Fruit fly (Drosophila melanogaster) whole organism, wandering third instar larva: ENCODE results near the gene upSET.

Experiments used
- Abd-B ChIP-seq: fragments of >200 bp; optimal IDR thresholded peaks from 2 replicates; lab custom pipeline; 2017; ENCODE audit warnings: missing biosample characterization, missing genetic modification characterization
- CG9705 ChIP-seq: fragments of 200-800 bp; sonication (Bioruptor generic); optimal IDR thresholded peaks from 2 replicates; lab custom pipeline; 2018; ENCODE audit warnings: missing biosample characterization, mild to moderate bottlenecking, missing genetic modification characterization
- Dfd ChIP-seq: fragments of >200 bp; optimal IDR thresholded peaks from 2 replicates; lab custom pipeline; 2017; ENCODE audit warnings: missing biosample characterization, missing genetic modification characterization
- Dif ChIP-seq: fragments of 200-275, 200-300 bp; sonication (Bioruptor generic); optimal IDR thresholded peaks from 2 replicates; lab custom pipeline; 2018; ENCODE audit warnings: missing biosample characterization, missing genetic modification characterization; ENCODE audit not compliant: partially characterized antibody
- GATAd ChIP-seq: sonication (Bioruptor generic); optimal IDR thresholded peaks from 2 replicates; lab custom pipeline; 2016; ENCODE audit warnings: missing biosample characterization, missing genetic modification characterization
- Hnf4 ChIP-seq: fragments of 200-800 bp; sonication (Bioruptor generic); optimal IDR thresholded peaks from 2 replicates; lab custom pipeline; 2016; ENCODE audit warnings: missing biosample characterization, mild to moderate bottlenecking, missing genetic modification characterization
- Hr78 ChIP-seq: fragments of >200 bp; optimal IDR thresholded peaks from 2 replicates; lab custom pipeline; 2017; ENCODE audit warnings: missing biosample characterization, missing genetic modification characterization
- Hr83 ChIP-seq: fragments of 200-300 bp; sonication (Bioruptor generic); optimal IDR thresholded peaks from 2 replicates; lab custom pipeline; 2016; ENCODE audit warnings: missing biosample characterization, mild to moderate bottlenecking, missing genetic modification characterization, moderate library complexity; ENCODE audit not compliant: poor library complexity, severe bottlenecking
- Jra ChIP-seq: sonication (Bioruptor generic); optimal IDR thresholded peaks from 2 replicates; lab custom pipeline; 2016; ENCODE audit warnings: missing biosample characterization, missing genetic modification characterization
- Mio ChIP-seq: sonication (Bioruptor generic); optimal IDR thresholded peaks from 2 replicates; lab custom pipeline; 2016; ENCODE audit warnings: missing biosample characterization, missing genetic modification characterization
- Myc ChIP-seq: fragments of >200 bp; optimal IDR thresholded peaks from 2 replicates; lab custom pipeline; 2017
- OdsH ChIP-seq: fragments of 200-800 bp; sonication (Bioruptor generic); optimal IDR thresholded peaks from 2 replicates; lab custom pipeline; 2016; ENCODE audit warnings: missing biosample characterization, mild to moderate bottlenecking, missing genetic modification characterization
- Rel ChIP-seq, 2 experiments: fragments of 200-800 bp; sonication (Bioruptor generic) in 1 of 2; optimal IDR thresholded peaks; 2 replicates in 1 of 2; 3 replicates in 1 of 2; lab custom pipeline; 2016 to 2019; ENCODE audit warnings: mild to moderate bottlenecking in 2 of 2, missing biosample characterization in 2 of 2, missing genetic modification characterization in 2 of 2, moderate library complexity in 1 of 2
- Sp1 ChIP-seq: fragments of 200-800 bp; sonication (Bioruptor generic); optimal IDR thresholded peaks from 3 replicates; lab custom pipeline; 2019; ENCODE audit warnings: missing biosample characterization, mild to moderate bottlenecking, missing genetic modification characterization, moderate library complexity
- Vsx2 ChIP-seq: fragments of 200-300, 225-300 bp; sonication (Bioruptor generic); optimal IDR thresholded peaks from 2 replicates; lab custom pipeline; 2018; ENCODE audit warnings: missing biosample characterization, missing genetic modification characterization; ENCODE audit not compliant: partially characterized antibody
- br ChIP-seq: fragments of 200-800 bp; sonication (Bioruptor generic); optimal IDR thresholded peaks from 2 replicates; lab custom pipeline; 2016; ENCODE audit warnings: missing biosample characterization, missing genetic modification characterization
- brk ChIP-seq: fragments of 200-800 bp; sonication (Bioruptor generic); optimal IDR thresholded peaks from 2 replicates; lab custom pipeline; 2016; ENCODE audit warnings: missing biosample characterization, mild to moderate bottlenecking, missing genetic modification characterization
- dl ChIP-seq, 2 experiments: fragments of 175-275, 200-275 bp in 1 of 2; fragments of 200-275 bp in 1 of 2; sonication (Bioruptor generic); optimal IDR thresholded peaks; lab custom pipeline; 2018; ENCODE audit warnings: mild to moderate bottlenecking in 2 of 2, missing biosample characterization in 2 of 2, missing genetic modification characterization in 2 of 2, moderate library complexity in 2 of 2; ENCODE audit not compliant: partially characterized antibody in 2 of 2, insufficient read depth in 1 of 2
- dmrt93B ChIP-seq: fragments of 200-800 bp; sonication (Bioruptor generic); optimal IDR thresholded peaks from 2 replicates; lab custom pipeline; 2018; ENCODE audit warnings: missing biosample characterization, mild to moderate bottlenecking, missing genetic modification characterization
- ey ChIP-seq: fragments of 200-800 bp; sonication (Bioruptor generic); optimal IDR thresholded peaks from 2 replicates; lab custom pipeline; 2016; ENCODE audit warnings: missing biosample characterization, missing genetic modification characterization
- foxo ChIP-seq, 2 experiments: fragments of 200-800 bp; sonication (Bioruptor generic); optimal IDR thresholded peaks; 2 replicates in 1 of 2; 3 replicates in 1 of 2; lab custom pipeline; 2016 to 2017; ENCODE audit warnings: missing biosample characterization in 2 of 2, missing genetic modification characterization in 2 of 2
- fru ChIP-seq: fragments of 200-800 bp; sonication (Bioruptor generic); optimal IDR thresholded peaks from 3 replicates; lab custom pipeline; 2016; ENCODE audit warnings: missing biosample characterization, mild to moderate bottlenecking, missing genetic modification characterization
- h ChIP-seq: fragments of 200-800 bp; sonication (Bioruptor generic); optimal IDR thresholded peaks from 3 replicates; lab custom pipeline; 2016; ENCODE audit warnings: missing biosample characterization, mild to moderate bottlenecking, missing genetic modification characterization
- jim ChIP-seq: fragments of 175-275, 200-325 bp; sonication (Bioruptor generic); optimal IDR thresholded peaks from 2 replicates; lab custom pipeline; 2016; ENCODE audit warnings: missing biosample characterization, mild to moderate bottlenecking, missing genetic modification characterization
- lola ChIP-seq: fragments of >200 bp; optimal IDR thresholded peaks from 2 replicates; lab custom pipeline; 2017; ENCODE audit warnings: missing biosample characterization, missing genetic modification characterization
- pan ChIP-seq: fragments of >200 bp; optimal IDR thresholded peaks from 2 replicates; lab custom pipeline; 2017
- psq ChIP-seq: fragments of 200-800 bp; sonication (Bioruptor generic); optimal IDR thresholded peaks from 3 replicates; lab custom pipeline; 2017; ENCODE audit warnings: missing biosample characterization, mild to moderate bottlenecking, missing genetic modification characterization, moderate library complexity
- rgr ChIP-seq: fragments of 200-800 bp; sonication (Bioruptor generic); optimal IDR thresholded peaks from 3 replicates; lab custom pipeline; 2016; ENCODE audit warnings: missing biosample characterization, mild to moderate bottlenecking, missing genetic modification characterization
- woc ChIP-seq: sonication (Bioruptor generic); optimal IDR thresholded peaks from 2 replicates; lab custom pipeline; 2016; ENCODE audit warnings: missing biosample characterization, mild to moderate bottlenecking, missing genetic modification characterization

upSET gene

dm6 chr3L:14055260-14055696 lies 53.4 kb downstream of the upSET start (continued):
- peak; percentile 64 for TF ChIP-seq fru (GFP tag; lab: Kevin White, UChicago)
- no peak for TF ChIP-seq Dfd (GFP tag; lab: Kevin White, UChicago)
- no peak for TF ChIP-seq lola (GFP tag; lab: Kevin White, UChicago)
- no peak for TF ChIP-seq Hr78 (GFP tag; lab: Kevin White, UChicago)
- peak; percentile 70 for TF ChIP-seq woc (GFP tag; lab: Kevin White, UChicago)
- TF ChIP-seq Hnf4: no peak
- no peak for TF ChIP-seq Vsx2
- no peak for TF ChIP-seq brk (GFP tag; lab: Kevin White, UChicago)
- TF ChIP-seq pan (lab: Kevin White, UChicago): no peak
- peak; percentile 66 for TF ChIP-seq ey (GFP tag; lab: Kevin White, UChicago)
- TF ChIP-seq Sp1 (GFP tag; lab: Kevin White, UChicago): peak; percentile 64
- TF ChIP-seq jim (GFP tag; lab: Kevin White, UChicago): no peak
- peak; percentile 58 for TF ChIP-seq br (GFP tag; lab: Kevin White, UChicago)
- peak in 1 of 2 experiments; percentile 73 for TF ChIP-seq foxo (GFP tag; optimal IDR thresholded peaks at IDR 0.05; lab: Kevin White, UChicago)

- TF ChIP-seq Abd-B (no peak), h (GFP tag; lab: Kevin White, UChicago) (no peak), Rel (GFP tag; optimal IDR thresholded peaks at IDR 0.05; lab: Kevin White, UChicago) (no peak), Rel (tag; optimal IDR thresholded peaks at IDR 0.05; lab: Kevin White, UChicago) (peak; percentile 35), Dfd (GFP tag; lab: Kevin White, UChicago) (no peak), Hr83 (peak; percentile 48), OdsH (GFP tag; lab: Kevin White, UChicago) (no peak), dmrt93B (GFP tag; lab: Kevin White, UChicago) (no peak), Jra (GFP tag; lab: Kevin White, UChicago) (peak; percentile 54), Mio (GFP tag; lab: Kevin White, UChicago) (no peak), Dif (GFP tag; lab: Kevin White, UChicago) (peak; percentile 9), Hr78 (GFP tag; lab: Kevin White, UChicago) (no peak), rgr (no peak), psq (no peak), lola (GFP tag; lab: Kevin White, UChicago) (no peak)
These were observed 54.0 kb downstream of the upSET start for dm6 chr3L:14055815-14056516.

- no peak for TF ChIP-seq CG9705 (GFP tag; lab: Kevin White, UChicago)
- no peak for TF ChIP-seq woc (GFP tag; lab: Kevin White, UChicago)
- TF ChIP-seq Jra (GFP tag; lab: Kevin White, UChicago): no peak
- no peak for TF ChIP-seq Sp1 (GFP tag; lab: Kevin White, UChicago)
- no peak for TF ChIP-seq psq
These were observed 54.9 kb downstream of the upSET start for dm6 chr3L:14056816-14057215.

- TF ChIP-seq pan (lab: Kevin White, UChicago) (no peak), Vsx2 (no peak), fru (GFP tag; lab: Kevin White, UChicago) (no peak), ey (GFP tag; lab: Kevin White, UChicago) (peak; percentile 10), br (GFP tag; lab: Kevin White, UChicago) (peak; percentile 21), CG9705 (GFP tag; lab: Kevin White, UChicago) (no peak), rgr (peak; percentile 18), dmrt93B (GFP tag; lab: Kevin White, UChicago) (no peak), Hr78 (GFP tag; lab: Kevin White, UChicago) (no peak), dl (GFP tag; optimal IDR thresholded peaks at IDR 0.05; lab: Kevin White, UChicago; ENCODE audit: insufficient read depth in 1 of 2, partially characterized antibody in 2 of 2) (no peak), foxo (GFP tag; optimal IDR thresholded peaks at IDR 0.05; lab: Kevin White, UChicago) (peak in 1 of 2 experiments; percentile 36)
These were observed 57.5 kb downstream of the upSET start for dm6 chr3L:14059266-14059974.

- TF ChIP-seq h (GFP tag; lab: Kevin White, UChicago): no peak
- TF ChIP-seq Myc (lab: Kevin White, UChicago): no peak
- no peak for TF ChIP-seq GATAd
- TF ChIP-seq jim (GFP tag; lab: Kevin White, UChicago): no peak
- TF ChIP-seq dmrt93B (GFP tag; lab: Kevin White, UChicago): no peak
- TF ChIP-seq CG9705 (GFP tag; lab: Kevin White, UChicago): no peak
- no peak for TF ChIP-seq Hnf4
- no peak for TF ChIP-seq Dfd (GFP tag; lab: Kevin White, UChicago)
- TF ChIP-seq pan (lab: Kevin White, UChicago): no peak
These were observed 60.8 kb downstream of the upSET start for dm6 chr3L:14062702-14063101.
